Worm (Caenorhabditis elegans) whole organism, late embryonic: ENCODE measurements around the gene T21B6.3.
A peak's percentile ranks its signal among the peaks of the same experiment; 100 is the strongest.

Source experiments
- nfya-1 ChIP-seq: sonication (generic microtip); optimal IDR thresholded peaks from 2 replicates; lab custom pipeline; 2017; ENCODE audit warnings: missing genetic modification characterization, mild to moderate bottlenecking, missing compliant biosample characterization, antibody characterized with exemption, moderate library complexity
- nhr-11 ChIP-seq: fragments of 150-350 bp; optimal IDR thresholded peaks from 2 replicates; lab custom pipeline; 2014; ENCODE audit warnings: missing biosample characterization, missing genetic modification characterization
- unc-55 ChIP-seq: sonication (generic microtip); optimal IDR thresholded peaks from 2 replicates; lab custom pipeline; 2017; ENCODE audit warnings: missing biosample characterization, missing genetic modification reagents, missing genetic modification characterization

- no peak for TF ChIP-seq nfya-1 (tag; lab: Kevin White, UChicago)
- no peak for TF ChIP-seq nhr-11 (tag; lab: Kevin White, UChicago)
- TF ChIP-seq unc-55: peak; percentile 17
These were observed 16.7 kb downstream of the T21B6.3 start for ce11 chrX:10932087-10932486.
